Fruit fly (Drosophila melanogaster): ENCODE results near the gene CG4198.

CG4198 gene

DNA sequence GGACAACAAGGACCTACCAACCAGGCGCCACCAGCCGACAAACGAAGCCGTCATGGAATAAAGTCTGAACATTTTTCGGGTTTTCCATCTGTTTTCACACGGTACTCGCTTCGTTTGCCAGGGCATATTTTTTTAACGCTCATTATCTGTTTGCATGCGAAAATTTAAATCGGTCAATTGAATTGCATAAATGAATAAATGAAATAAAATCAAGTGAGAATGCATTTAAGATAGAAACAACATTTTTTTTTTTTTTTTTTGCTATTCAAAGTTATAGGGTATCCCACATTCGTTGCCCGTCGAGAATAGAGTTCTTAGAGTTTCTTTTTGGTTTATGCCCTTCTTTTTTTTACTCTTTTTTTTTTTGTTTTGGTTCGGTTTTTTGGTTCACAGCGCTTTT, 27.2 kb upstream of the CG4198 start (continued):
- TF ChIP-seq HLH54F (GFP tag; optimal IDR thresholded peaks at IDR 0.05), result peak; percentile 51
- TF ChIP-seq CG8388 (GFP tag; optimal IDR thresholded peaks at IDR 0.05), result peak; percentile 4
- TF ChIP-seq Myb (GFP tag; optimal IDR thresholded peaks at IDR 0.05), result peak; percentile 20
- 0 out of 2 replicates have a peak, but pooled peaks have one; percentile 15 for TF ChIP-seq CG6689 (GFP tag; IDR thresholded peaks at IDR 0.05)
- TF ChIP-seq nerfin-1 (tag; optimal IDR thresholded peaks at IDR 0.05), result peak; percentile 26
- peak; percentile 20; the same call in 1 of the 2 replicates for TF ChIP-seq klu (GFP tag; IDR thresholded peaks at IDR 0.05)
- TF ChIP-seq CG4854 (GFP tag; optimal IDR thresholded peaks at IDR 0.05), result peak; percentile 13
- TF ChIP-seq TFAM (GFP tag; optimal IDR thresholded peaks at IDR 0.05), result no peak
- TF ChIP-seq CG5953 (GFP tag; IDR thresholded peaks at IDR 0.05), result no peak
- TF ChIP-seq tgo (GFP tag; IDR thresholded peaks at IDR 0.05), result peak; percentile 38; the same call in 2 of the 3 replicates
- TF ChIP-seq tx (GFP tag; optimal IDR thresholded peaks at IDR 0.05), result peak; percentile 9
- no peak for TF ChIP-seq Sry-β (GFP tag; optimal IDR thresholded peaks at IDR 0.05)
- no peak for TF ChIP-seq hkb (optimal IDR thresholded peaks at IDR 0.05)
- peak; percentile 72; the same call in 1 of the 2 replicates for TF ChIP-seq hkb (GFP tag; IDR thresholded peaks at IDR 0.05)
- peak; percentile 59 for TF ChIP-seq caup (GFP tag; optimal IDR thresholded peaks at IDR 0.05; ENCODE audit: severe bottlenecking)
- TF ChIP-seq CG10267 (tag; optimal IDR thresholded peaks at IDR 0.05), result peak; percentile 48
- peak; percentile 77 for TF ChIP-seq CG18599 (GFP tag; optimal IDR thresholded peaks at IDR 0.05)
- TF ChIP-seq HLH3B (GFP tag; IDR thresholded peaks at IDR 0.05), result peak; percentile 54
- TF ChIP-seq ranshi (GFP tag; IDR thresholded peaks at IDR 0.05), result peak; percentile 30; the same call in 1 of the 2 replicates
- TF ChIP-seq CG32767 (GFP tag; IDR thresholded peaks at IDR 0.05), result no peak
- TF ChIP-seq Doc2 (GFP tag; IDR thresholded peaks at IDR 0.05), result no peak
- TF ChIP-seq Abd-B (GFP tag; optimal IDR thresholded peaks at IDR 0.05), result no peak
- TF ChIP-seq CG4707 (GFP tag; optimal IDR thresholded peaks at IDR 0.05), result no peak
- no peak for TF ChIP-seq Spps (tag; optimal IDR thresholded peaks at IDR 0.05)
- peak; percentile 6 for TF ChIP-seq Side (GFP tag; optimal IDR thresholded peaks at IDR 0.05)
- 0 out of 2 replicates have a peak, but pooled peaks have one; percentile 30 for TF ChIP-seq H2.0 (GFP tag; IDR thresholded peaks at IDR 0.05)
- TF ChIP-seq CG13296 (GFP tag; optimal IDR thresholded peaks at IDR 0.05), result peak; percentile 45
- TF ChIP-seq Neu2 (GFP tag; optimal IDR thresholded peaks at IDR 0.05; ENCODE audit: borderline replicate concordance), result peak; percentile 42
- TF ChIP-seq gt (GFP tag; IDR thresholded peaks at IDR 0.05), result no peak
- peak; percentile 22 for TF ChIP-seq CG5245 (GFP tag; optimal IDR thresholded peaks at IDR 0.05)
- TF ChIP-seq Fer2 (tag; optimal IDR thresholded peaks at IDR 0.05), result peak; percentile 39
- no peak for TF ChIP-seq al (GFP tag; IDR thresholded peaks at IDR 0.05)
- no peak for TF ChIP-seq hth (optimal IDR thresholded peaks at IDR 0.05)
- TF ChIP-seq nerfin-2 (GFP tag; IDR thresholded peaks at IDR 0.05; ENCODE audit: partially characterized antibody), result no peak
- TF ChIP-seq prd (optimal IDR thresholded peaks at IDR 0.05), result no peak
- TF ChIP-seq prd (GFP tag; IDR thresholded peaks at IDR 0.05), result peak; percentile 68
- no peak for TF ChIP-seq CG3726 (GFP tag; IDR thresholded peaks at IDR 0.05)
- no peak for TF ChIP-seq CG6654 (GFP tag; optimal IDR thresholded peaks at IDR 0.05)
- peak; percentile 56 for TF ChIP-seq grau (tag; optimal IDR thresholded peaks at IDR 0.05)
- TF ChIP-seq CG11504 (tag; optimal IDR thresholded peaks at IDR 0.05), result peak; percentile 72
- no peak for TF ChIP-seq CG18619 (GFP tag; optimal IDR thresholded peaks at IDR 0.05)
- peak; percentile 51 for TF ChIP-seq E2f1 (GFP tag; IDR thresholded peaks at IDR 0.05)
- no peak for TF ChIP-seq D (optimal IDR thresholded peaks at IDR 0.05)
- peak; percentile 27 for TF ChIP-seq D (GFP tag; optimal IDR thresholded peaks at IDR 0.05)
- peak; percentile 48 for TF ChIP-seq CG4820 (GFP tag; optimal IDR thresholded peaks at IDR 0.05)
- TF ChIP-seq gcm2 (GFP tag; optimal IDR thresholded peaks at IDR 0.05), result no peak
- TF ChIP-seq gcm (GFP tag; optimal IDR thresholded peaks at IDR 0.05), result no peak
- TF ChIP-seq sr (GFP tag; IDR thresholded peaks at IDR 0.05), result no peak
- peak; percentile 35 for TF ChIP-seq CG9932 (GFP tag; IDR thresholded peaks at IDR 0.05)
- TF ChIP-seq ase (GFP tag; IDR thresholded peaks at IDR 0.05), result no peak
- peak; percentile 70 for TF ChIP-seq CG13424 (tag; optimal IDR thresholded peaks at IDR 0.05)
- TF ChIP-seq CG16779 (GFP tag; IDR thresholded peaks at IDR 0.05), result no peak
